Worm (Caenorhabditis elegans) whole organism, young adult: ENCODE results near the gene semo-1.

Experiments
- C17E4.6 ChIP-seq: fragments of 200-800 bp; sonication (Bioruptor generic); IDR thresholded peaks from 2 replicates; pipeline ENCODE4 v1.3.6; 2022; ENCODE audit warnings: missing genetic modification reagents, missing genetic modification characterization, missing compliant biosample characterization
- ama-1 ChIP-seq, 3 experiments: fragments of 150-350 bp in 1 of 3; sonication (generic microtip) in 2 of 3; optimal IDR thresholded peaks; 2 replicates each; lab custom pipeline; 2014 to 2018; ENCODE audit warnings: missing biosample characterization in 2 of 3, missing genetic modification characterization in 2 of 3, missing genetic modification reagents in 2 of 3
- ceh-40 ChIP-seq: fragments of 200-800 bp; sonication (Bioruptor generic); IDR thresholded peaks from 2 replicates; pipeline ENCODE4 v1.3.6; 2022; ENCODE audit warnings: missing genetic modification characterization, missing compliant biosample characterization
- ceh-79 ChIP-seq: sonication (generic microtip); optimal IDR thresholded peaks from 2 replicates; lab custom pipeline; 2017; ENCODE audit warnings: mild to moderate bottlenecking, missing genetic modification characterization, missing compliant biosample characterization
- efl-1 ChIP-seq: fragments of 150-350 bp; optimal IDR thresholded peaks from 2 replicates; lab custom pipeline; 2014; ENCODE audit warnings: missing biosample characterization, missing genetic modification reagents, missing genetic modification characterization
- hmg-20 ChIP-seq: fragments of 200-800 bp; sonication (Bioruptor generic); IDR thresholded peaks from 2 replicates; pipeline ENCODE4 v1.3.6; 2022; ENCODE audit warnings: missing genetic modification reagents, missing genetic modification characterization, missing compliant biosample characterization
- lin-54 ChIP-seq: fragments of 200-800 bp; sonication (Bioruptor generic); optimal IDR thresholded peaks from 2 replicates; lab custom pipeline; 2018; ENCODE audit warnings: mild to moderate bottlenecking, missing genetic modification characterization, missing compliant biosample characterization
- mcd-1 ChIP-seq: fragments of 200-800 bp; sonication (Bioruptor generic); IDR thresholded peaks from 2 replicates; pipeline ENCODE4 v1.3.6; 2022; ENCODE audit warnings: missing genetic modification reagents, missing genetic modification characterization, missing compliant biosample characterization
- pha-4 ChIP-seq: fragments of 150-350 bp; sonication (generic microtip); optimal IDR thresholded peaks from 2 replicates; lab custom pipeline; 2014; ENCODE audit warnings: missing biosample characterization, missing genetic modification reagents, missing genetic modification characterization
- sea-2 ChIP-seq: fragments of 200-800 bp; sonication (Bioruptor generic); IDR thresholded peaks from 2 replicates; pipeline ENCODE4 v1.3.6; 2022; ENCODE audit warnings: missing genetic modification characterization, missing compliant biosample characterization

- TF ChIP-seq ceh-40 (GFP tag; lab: Robert Waterston, UW), result no peak
- TF ChIP-seq ceh-79, result no peak
- no peak for TF ChIP-seq lin-54 (GFP tag; lab: Kevin White, UChicago)
- TF ChIP-seq ama-1 (optimal IDR thresholded peaks at IDR 0.05; lab: Kevin White, UChicago), result no peak
- TF ChIP-seq ama-1 (GFP tag; optimal IDR thresholded peaks at IDR 0.05; lab: Kevin White, UChicago), result no peak
- TF ChIP-seq sea-2 (GFP tag; lab: Robert Waterston, UW), result no peak
- TF ChIP-seq hmg-20 (GFP tag; lab: Robert Waterston, UW), result no peak
- TF ChIP-seq C17E4.6 (GFP tag; lab: Robert Waterston, UW), result no peak
- no peak; the same call in 1 of the 2 replicates for TF ChIP-seq mcd-1 (GFP tag; lab: Robert Waterston, UW)
- no peak for TF ChIP-seq pha-4 (tag; lab: Kevin White, UChicago)
- TF ChIP-seq efl-1 (GFP tag; lab: Kevin White, UChicago), result no peak
These were observed 20.5 kb downstream of the semo-1 start, which contains the start of gene ccar-1 for ce11 chrIV:14071466-14071865.
